Fruit fly (Drosophila melanogaster) whole organism, adult: ENCODE results near the gene Sfp77F.

Experiments
- CG11617 ChIP-seq: fragments of 200-800 bp; sonication (Bioruptor generic); optimal IDR thresholded peaks from 2 replicates; lab custom pipeline; 2017; ENCODE audit warnings: mild to moderate bottlenecking, missing biosample characterization, missing genetic modification reagents, missing genetic modification characterization
- CG12768 ChIP-seq: fragments of 200-800 bp; sonication (Bioruptor generic); optimal IDR thresholded peaks from 2 replicates; lab custom pipeline; 2017; ENCODE audit warnings: missing biosample characterization, missing genetic modification characterization, mild to moderate bottlenecking, moderate library complexity, missing genetic modification reagents
- CG14711 ChIP-seq: fragments of 200-800 bp; sonication (Bioruptor generic); optimal IDR thresholded peaks from 2 replicates; lab custom pipeline; 2018; ENCODE audit warnings: missing biosample characterization, mild to moderate bottlenecking, missing genetic modification characterization, moderate library complexity
- CG1620 ChIP-seq: fragments of 200-800 bp; sonication (Bioruptor generic); optimal IDR thresholded peaks from 2 replicates; lab custom pipeline; 2016; ENCODE audit warnings: missing biosample characterization, missing genetic modification characterization
- CG33017 ChIP-seq: fragments of 200-800 bp; sonication (Bioruptor generic); optimal IDR thresholded peaks from 2 replicates; lab custom pipeline; 2018; ENCODE audit warnings: missing biosample characterization, mild to moderate bottlenecking, missing genetic modification characterization, moderate library complexity
- CG5204 ChIP-seq: fragments of 200-800 bp; sonication (Bioruptor generic); optimal IDR thresholded peaks from 2 replicates; lab custom pipeline; 2016; ENCODE audit warnings: missing biosample characterization, missing genetic modification characterization
- CG7045 ChIP-seq: fragments of 200-800 bp; sonication (Bioruptor generic); optimal IDR thresholded peaks from 2 replicates; lab custom pipeline; 2017; ENCODE audit warnings: missing biosample characterization, mild to moderate bottlenecking, missing genetic modification characterization
- CG7101 ChIP-seq: fragments of 200-800 bp; sonication (Bioruptor generic); optimal IDR thresholded peaks from 2 replicates; lab custom pipeline; 2018; ENCODE audit warnings: missing biosample characterization, mild to moderate bottlenecking, missing genetic modification characterization, moderate library complexity
- Clk ChIP-seq: fragments of 200-800 bp; sonication (Bioruptor generic); optimal IDR thresholded peaks from 2 replicates; lab custom pipeline; 2017; ENCODE audit warnings: missing biosample characterization, missing genetic modification characterization
- Crg-1 ChIP-seq: fragments of 200-800 bp; sonication (Bioruptor generic); optimal IDR thresholded peaks from 2 replicates; lab custom pipeline; 2016; ENCODE audit warnings: missing biosample characterization, missing genetic modification characterization
- Hr96 ChIP-seq: fragments of 200-800 bp; sonication (Bioruptor generic); optimal IDR thresholded peaks from 2 replicates; lab custom pipeline; 2016; ENCODE audit warnings: missing biosample characterization, missing genetic modification characterization
- Mnt ChIP-seq: fragments of 200-800 bp; sonication (Bioruptor generic); optimal IDR thresholded peaks from 2 replicates; lab custom pipeline; 2016; ENCODE audit warnings: missing biosample characterization, mild to moderate bottlenecking, missing genetic modification characterization
- bab1 ChIP-seq: fragments of 200-800 bp; sonication (Bioruptor generic); optimal IDR thresholded peaks from 3 replicates; lab custom pipeline; 2019; ENCODE audit warnings: missing biosample characterization, mild to moderate bottlenecking, missing genetic modification characterization, moderate library complexity
- cic ChIP-seq: fragments of 200-800 bp; sonication (Bioruptor generic); optimal IDR thresholded peaks from 2 replicates; lab custom pipeline; 2017; ENCODE audit warnings: missing biosample characterization, mild to moderate bottlenecking, missing genetic modification characterization, moderate library complexity
- cnc ChIP-seq, 2 experiments: fragments of >200 bp; optimal IDR thresholded peaks; 2 replicates each; lab custom pipeline; 2017
- kay ChIP-seq: fragments of 200-800 bp; sonication (Bioruptor generic); peaks from one replicate; lab custom pipeline; 2016; ENCODE audit warnings: missing biosample characterization, missing genetic modification characterization, borderline replicate concordance
- ovo ChIP-seq: fragments of 200-800 bp; sonication (Bioruptor generic); optimal IDR thresholded peaks from 2 replicates; lab custom pipeline; 2016; ENCODE audit warnings: missing biosample characterization, missing genetic modification characterization
- pad ChIP-seq: fragments of 200-800 bp; sonication (Bioruptor generic); optimal IDR thresholded peaks from 3 replicates; lab custom pipeline; 2017; ENCODE audit warnings: missing biosample characterization, missing genetic modification characterization, mild to moderate bottlenecking, moderate library complexity, missing genetic modification reagents
- tj ChIP-seq: fragments of 200-800 bp; sonication (Bioruptor generic); optimal IDR thresholded peaks from 3 replicates; lab custom pipeline; 2017; ENCODE audit warnings: missing biosample characterization, mild to moderate bottlenecking, missing genetic modification characterization, moderate library complexity
- toe ChIP-seq: fragments of 200-800 bp; sonication (Bioruptor generic); optimal IDR thresholded peaks from 2 replicates; lab custom pipeline; 2016; ENCODE audit warnings: missing biosample characterization, missing genetic modification characterization

Sfp77F gene

dm6 chr3L:20897317-20897716 lies at the start of gene Sfp77F, which contains the start of gene CG43931:
Gene Sfp77F (minus strand): TSS chr3L:20897417.
Gene CG43931 (plus strand): TSS chr3L:20897557.
- no peak for TF ChIP-seq toe
- no peak for TF ChIP-seq CG14711 (tag; lab: Kevin White, UChicago)
- TF ChIP-seq kay (GFP tag; lab: Kevin White, UChicago), result no peak
- TF ChIP-seq ovo, result no peak
- TF ChIP-seq CG11617 (GFP tag; lab: Kevin White, UChicago), result no peak
- TF ChIP-seq bab1 (GFP tag; lab: Kevin White, UChicago), result no peak
- TF ChIP-seq cic (GFP tag; lab: Kevin White, UChicago), result no peak
- TF ChIP-seq CG33017, result no peak
- TF ChIP-seq Crg-1 (GFP tag; lab: Kevin White, UChicago), result no peak
- TF ChIP-seq CG1620 (GFP tag; lab: Kevin White, UChicago), result no peak
- no peak for TF ChIP-seq tj (GFP tag; lab: Kevin White, UChicago)
- no peak for TF ChIP-seq CG12768 (GFP tag; lab: Kevin White, UChicago)
- no peak for TF ChIP-seq CG7045 (GFP tag; lab: Kevin White, UChicago)
- TF ChIP-seq CG5204 (GFP tag; lab: Kevin White, UChicago), result no peak

dm6 chr3L:20946944-20947343 lies 49.7 kb upstream of the Sfp77F start:
- TF ChIP-seq CG11617 (GFP tag; lab: Kevin White, UChicago), result no peak
- TF ChIP-seq bab1 (GFP tag; lab: Kevin White, UChicago), result peak; percentile 22
- peak; percentile 98 for TF ChIP-seq tj (GFP tag; lab: Kevin White, UChicago)

- TF ChIP-seq Mnt (GFP tag; lab: Kevin White, UChicago) (no peak), ovo (no peak), CG14711 (tag; lab: Kevin White, UChicago) (no peak), CG12768 (GFP tag; lab: Kevin White, UChicago) (no peak), kay (GFP tag; lab: Kevin White, UChicago) (no peak), CG7101 (tag; lab: Kevin White, UChicago) (no peak), bab1 (GFP tag; lab: Kevin White, UChicago) (no peak), Clk (GFP tag; lab: Kevin White, UChicago) (no peak), CG5204 (GFP tag; lab: Kevin White, UChicago) (no peak), toe (no peak), CG7045 (GFP tag; lab: Kevin White, UChicago) (no peak), CG11617 (GFP tag; lab: Kevin White, UChicago) (no peak)
Observed at dm6 chr3L:20946054-20946453, 48.8 kb upstream of the Sfp77F start.

- TF ChIP-seq CG12768 (GFP tag; lab: Kevin White, UChicago), result no peak
- TF ChIP-seq CG7101 (tag; lab: Kevin White, UChicago), result no peak
- TF ChIP-seq Mnt (GFP tag; lab: Kevin White, UChicago), result no peak
- TF ChIP-seq CG7045 (GFP tag; lab: Kevin White, UChicago), result no peak
- no peak for TF ChIP-seq pad
- no peak for TF ChIP-seq tj (GFP tag; lab: Kevin White, UChicago)
- no peak for TF ChIP-seq kay (GFP tag; lab: Kevin White, UChicago)
- TF ChIP-seq ovo, result no peak
Observed at dm6 chr3L:20944180-20944579, 47.0 kb upstream of the Sfp77F start.

- no peak for TF ChIP-seq CG7101 (tag; lab: Kevin White, UChicago)
- no peak for TF ChIP-seq CG14711 (tag; lab: Kevin White, UChicago)
- no peak for TF ChIP-seq Hr96 (GFP tag; lab: Kevin White, UChicago)
- TF ChIP-seq CG11617 (GFP tag; lab: Kevin White, UChicago), result no peak
- no peak for TF ChIP-seq CG5204 (GFP tag; lab: Kevin White, UChicago)
Observed at dm6 chr3L:20942076-20942475, 44.9 kb upstream of the Sfp77F start.

- TF ChIP-seq tj (GFP tag; lab: Kevin White, UChicago) (no peak), CG14711 (tag; lab: Kevin White, UChicago) (no peak), Mnt (GFP tag; lab: Kevin White, UChicago) (no peak), bab1 (GFP tag; lab: Kevin White, UChicago) (no peak), CG7101 (tag; lab: Kevin White, UChicago) (no peak), CG7045 (GFP tag; lab: Kevin White, UChicago) (no peak), CG1620 (GFP tag; lab: Kevin White, UChicago) (no peak), kay (GFP tag; lab: Kevin White, UChicago) (no peak), CG12768 (GFP tag; lab: Kevin White, UChicago) (no peak), pad (no peak), CG11617 (GFP tag; lab: Kevin White, UChicago) (no peak), cic (GFP tag; lab: Kevin White, UChicago) (no peak), ovo (no peak)
Observed at dm6 chr3L:20933706-20934105, 36.5 kb upstream of the Sfp77F start.

- TF ChIP-seq CG33017 (no peak), Hr96 (GFP tag; lab: Kevin White, UChicago) (no peak), CG5204 (GFP tag; lab: Kevin White, UChicago) (no peak), Crg-1 (GFP tag; lab: Kevin White, UChicago) (no peak), pad (no peak), ovo (no peak), CG7101 (tag; lab: Kevin White, UChicago) (no peak), cic (GFP tag; lab: Kevin White, UChicago) (no peak), toe (no peak), CG7045 (GFP tag; lab: Kevin White, UChicago) (no peak), cnc (optimal IDR thresholded peaks at IDR 0.05; lab: Kevin White, UChicago) (no peak), tj (GFP tag; lab: Kevin White, UChicago) (no peak), Mnt (GFP tag; lab: Kevin White, UChicago) (no peak), CG1620 (GFP tag; lab: Kevin White, UChicago) (no peak), kay (GFP tag; lab: Kevin White, UChicago) (no peak), Clk (GFP tag; lab: Kevin White, UChicago) (no peak), CG11617 (GFP tag; lab: Kevin White, UChicago) (no peak), CG14711 (tag; lab: Kevin White, UChicago) (no peak), bab1 (GFP tag; lab: Kevin White, UChicago) (no peak), CG12768 (GFP tag; lab: Kevin White, UChicago) (no peak)
Observed at dm6 chr3L:20932556-20932955, 35.3 kb upstream of the Sfp77F start.
